Worm (Caenorhabditis elegans) whole organism, mixed stage, embryonic: ENCODE data around the gene tric-1B.1.

Source experiments
- M03D4.4 ChIP-seq: sonication (generic microtip); optimal IDR thresholded peaks from 2 replicates; lab custom pipeline; 2017; ENCODE audit warnings: mild to moderate bottlenecking, missing genetic modification characterization, missing compliant biosample characterization
- bed-3 ChIP-seq: fragments of 200-800 bp; sonication (Bioruptor generic); optimal IDR thresholded peaks from 3 replicates; lab custom pipeline; 2018; ENCODE audit warnings: mild to moderate bottlenecking, missing genetic modification characterization, moderate library complexity, missing compliant biosample characterization
- blmp-1 ChIP-seq: fragments of 150-350 bp; optimal IDR thresholded peaks from 2 replicates; lab custom pipeline; 2014; ENCODE audit warnings: missing biosample characterization, missing genetic modification characterization
- ceh-39 ChIP-seq: fragments of 150-350 bp; optimal IDR thresholded peaks from 2 replicates; lab custom pipeline; 2014; ENCODE audit warnings: missing biosample characterization, missing genetic modification characterization
- ceh-43 ChIP-seq: fragments of 200-800 bp; sonication (Bioruptor generic); optimal IDR thresholded peaks from 2 replicates; lab custom pipeline; 2018; ENCODE audit warnings: mild to moderate bottlenecking, missing genetic modification characterization, moderate library complexity, missing compliant biosample characterization
- ceh-83 ChIP-seq: fragments of 200-800 bp; sonication (Bioruptor generic); optimal IDR thresholded peaks from 2 replicates; lab custom pipeline; 2018; ENCODE audit warnings: mild to moderate bottlenecking, missing genetic modification characterization, missing compliant biosample characterization
- ces-1 ChIP-seq: fragments of 150-350 bp; optimal IDR thresholded peaks from 2 replicates; lab custom pipeline; 2014; ENCODE audit warnings: missing biosample characterization, missing genetic modification reagents, missing genetic modification characterization
- cnd-1 ChIP-seq: fragments of 200-800 bp; sonication (Bioruptor generic); optimal IDR thresholded peaks from 2 replicates; lab custom pipeline; 2018; ENCODE audit warnings: mild to moderate bottlenecking, missing genetic modification characterization, missing compliant biosample characterization
- drap-1 ChIP-seq: fragments of 200-800 bp; sonication (Bioruptor generic); optimal IDR thresholded peaks from 3 replicates; lab custom pipeline; 2018; ENCODE audit warnings: mild to moderate bottlenecking, missing genetic modification characterization, missing compliant biosample characterization
- elt-1 ChIP-seq: sonication (generic microtip); optimal IDR thresholded peaks from 2 replicates; lab custom pipeline; 2017; ENCODE audit warnings: missing genetic modification characterization, mild to moderate bottlenecking, missing compliant biosample characterization, antibody characterized with exemption, moderate library complexity, borderline replicate concordance; ENCODE audit not compliant: insufficient read depth
- elt-3 ChIP-seq: fragments of 150-350 bp; optimal IDR thresholded peaks from 2 replicates; lab custom pipeline; 2014; ENCODE audit warnings: missing biosample characterization, missing genetic modification characterization
- flh-1 ChIP-seq: fragments of 200-800 bp; sonication (Bioruptor generic); optimal IDR thresholded peaks from 2 replicates; lab custom pipeline; 2018; ENCODE audit warnings: mild to moderate bottlenecking, missing genetic modification characterization, moderate library complexity, missing compliant biosample characterization
- ham-2 ChIP-seq: fragments of 200-800 bp; sonication (Bioruptor generic); optimal IDR thresholded peaks from 2 replicates; lab custom pipeline; 2018; ENCODE audit warnings: mild to moderate bottlenecking, missing genetic modification characterization, missing compliant biosample characterization
- hlh-1 ChIP-seq: fragments of 150-350 bp; optimal IDR thresholded peaks from 2 replicates; lab custom pipeline; 2014; ENCODE audit warnings: missing biosample characterization, missing genetic modification reagents, missing genetic modification characterization
- lin-13 ChIP-seq: fragments of 150-350 bp; optimal IDR thresholded peaks from 2 replicates; lab custom pipeline; 2014; ENCODE audit warnings: missing biosample characterization, missing genetic modification characterization
- lin-32 ChIP-seq: fragments of 200-800 bp; sonication (Bioruptor generic); optimal IDR thresholded peaks from 2 replicates; lab custom pipeline; 2018; ENCODE audit warnings: mild to moderate bottlenecking, missing genetic modification characterization, missing compliant biosample characterization
- lsy-2 ChIP-seq: fragments of 150-350 bp; optimal IDR thresholded peaks from 2 replicates; lab custom pipeline; 2014; ENCODE audit warnings: missing biosample characterization, missing genetic modification characterization
- mab-5 ChIP-seq: fragments of 150-350 bp; optimal IDR thresholded peaks from 2 replicates; lab custom pipeline; 2014; ENCODE audit warnings: missing biosample characterization, missing genetic modification characterization
- mep-1 ChIP-seq: fragments of 150-350 bp; optimal IDR thresholded peaks from 2 replicates; lab custom pipeline; 2017; ENCODE audit warnings: missing biosample characterization, missing genetic modification reagents, missing genetic modification characterization, inconsistent platforms
- mls-2 ChIP-seq: sonication (generic microtip); optimal IDR thresholded peaks from 2 replicates; lab custom pipeline; 2016; ENCODE audit warnings: mild to moderate bottlenecking, missing genetic modification characterization, moderate library complexity, missing compliant biosample characterization
- nhr-12 ChIP-seq: fragments of 150-350 bp; optimal IDR thresholded peaks from 2 replicates; lab custom pipeline; 2014; ENCODE audit warnings: missing biosample characterization, missing genetic modification characterization
- nhr-2 ChIP-seq: fragments of 150-350 bp; optimal IDR thresholded peaks from 2 replicates; lab custom pipeline; 2014; ENCODE audit warnings: missing biosample characterization, missing genetic modification characterization
- nhr-237 ChIP-seq: fragments of 150-350 bp; optimal IDR thresholded peaks from 2 replicates; lab custom pipeline; 2014; ENCODE audit warnings: missing biosample characterization, missing genetic modification characterization
- nhr-28 ChIP-seq: fragments of 150-350 bp; optimal IDR thresholded peaks from 2 replicates; lab custom pipeline; 2014; ENCODE audit warnings: missing biosample characterization, missing genetic modification characterization
- nhr-76 ChIP-seq: sonication (generic microtip); optimal IDR thresholded peaks from 2 replicates; lab custom pipeline; 2017; ENCODE audit warnings: missing biosample characterization, missing genetic modification characterization
- pha-4 ChIP-seq: fragments of 150-350 bp; optimal IDR thresholded peaks from 2 replicates; lab custom pipeline; 2018; ENCODE audit warnings: missing biosample characterization, missing genetic modification reagents, missing genetic modification characterization
- sem-2 ChIP-seq: fragments of 200-800 bp; sonication (Bioruptor generic); optimal IDR thresholded peaks from 2 replicates; lab custom pipeline; 2018; ENCODE audit warnings: mild to moderate bottlenecking, missing genetic modification characterization, missing compliant biosample characterization
- snpc-4 ChIP-seq: fragments of 150-350 bp; optimal IDR thresholded peaks from 2 replicates; lab custom pipeline; 2014; ENCODE audit warnings: missing biosample characterization, missing genetic modification characterization
- sptf-1 ChIP-seq: sonication (generic microtip); optimal IDR thresholded peaks from 2 replicates; lab custom pipeline; 2017; ENCODE audit warnings: mild to moderate bottlenecking, missing genetic modification characterization, moderate library complexity, missing compliant biosample characterization
- tbx-8 ChIP-seq: fragments of 200-800 bp; sonication (Bioruptor generic); optimal IDR thresholded peaks from 2 replicates; lab custom pipeline; 2018; ENCODE audit warnings: mild to moderate bottlenecking, missing genetic modification characterization, moderate library complexity, missing compliant biosample characterization
- unc-120 ChIP-seq: sonication (generic microtip); optimal IDR thresholded peaks from 2 replicates; lab custom pipeline; 2017; ENCODE audit warnings: missing genetic modification characterization, missing compliant biosample characterization; ENCODE audit not compliant: poor library complexity, severe bottlenecking
- unc-39 ChIP-seq: fragments of 150-350 bp; optimal IDR thresholded peaks from 2 replicates; lab custom pipeline; 2014; ENCODE audit warnings: missing biosample characterization, missing genetic modification characterization
- unc-62 ChIP-seq: fragments of 150-350 bp; optimal IDR thresholded peaks from 2 replicates; lab custom pipeline; 2014; ENCODE audit warnings: missing biosample characterization, missing genetic modification reagents, missing genetic modification characterization
- zip-8 ChIP-seq: fragments of 150-350 bp; optimal IDR thresholded peaks from 2 replicates; lab custom pipeline; 2014; ENCODE audit warnings: missing biosample characterization, missing genetic modification characterization
- ztf-11 ChIP-seq: fragments of 150-350 bp; optimal IDR thresholded peaks from 2 replicates; lab custom pipeline; 2014; ENCODE audit warnings: missing biosample characterization, missing genetic modification characterization

The tric-1B.1 gene

DNA sequence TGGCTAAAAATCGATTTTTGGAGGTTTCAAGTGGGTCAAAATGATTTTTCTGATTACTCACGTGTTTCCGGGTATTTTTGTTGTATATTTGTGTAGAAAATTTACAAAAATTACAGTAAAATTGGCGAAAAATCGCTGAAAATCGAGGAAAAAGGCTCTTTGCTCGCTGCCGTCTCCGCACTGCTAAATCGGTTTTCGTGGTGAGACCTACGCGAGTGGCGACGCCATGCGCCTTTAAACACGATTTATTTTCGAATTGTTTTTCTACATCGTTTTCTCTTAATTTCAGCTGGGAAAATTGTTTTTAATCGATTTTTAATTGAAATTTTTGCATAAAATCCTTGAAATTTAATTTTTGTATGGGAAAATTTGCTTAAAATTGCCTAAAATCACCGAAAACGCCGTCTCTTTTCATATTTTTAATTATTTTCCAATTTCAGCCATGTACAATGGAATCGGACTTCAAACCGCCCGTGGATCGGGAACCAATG, 41.1 kb downstream of the tric-1B.1 start, which contains the start of the genes pqn-87 and rsr-2:
Gene pqn-87 (minus strand): TSS at position 171 of the 491 bp plus-strand sequence.
Gene rsr-2 (plus strand): TSS at position 441 of the 491 bp plus-strand sequence.
- TF ChIP-seq ces-1 (GFP tag; lab: Kevin White, UChicago) (peak; percentile 24), zip-8 (tag; lab: Kevin White, UChicago) (no peak), nhr-12 (tag; lab: Kevin White, UChicago) (no peak), lsy-2 (tag; lab: Kevin White, UChicago) (peak; percentile 54), mls-2 (tag; lab: Kevin White, UChicago) (peak; percentile 21), sptf-1 (tag; lab: Kevin White, UChicago) (peak; percentile 9), mep-1 (tag; lab: Kevin White, UChicago) (peak; percentile 27), ham-2 (GFP tag; lab: Kevin White, UChicago) (peak; percentile 15)

DNA sequence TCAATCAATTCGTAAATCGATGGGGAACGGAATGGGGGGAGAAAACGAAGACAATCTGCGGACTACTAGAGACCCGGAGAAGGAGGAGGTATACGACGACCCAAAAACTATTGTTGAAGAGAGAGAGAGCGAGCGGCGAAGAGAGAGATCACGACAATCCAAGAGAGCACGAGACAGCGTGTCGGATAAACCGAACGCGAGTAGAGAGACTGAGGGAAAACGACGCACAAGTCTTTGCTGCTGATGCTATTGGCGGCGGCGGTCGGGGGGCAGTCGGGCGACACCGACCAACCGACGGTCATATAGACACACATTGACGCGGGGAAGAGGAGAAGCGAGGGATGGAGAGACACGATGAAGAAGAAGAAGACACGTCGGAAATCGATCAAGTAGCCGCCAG, 43.5 kb downstream of the tric-1B.1 start:
- TF ChIP-seq mls-2 (tag; lab: Kevin White, UChicago) = peak; percentile 58
- no peak for TF ChIP-seq mep-1 (tag; lab: Kevin White, UChicago)
- TF ChIP-seq M03D4.4 (tag; lab: Kevin White, UChicago) = peak; percentile 52
- TF ChIP-seq nhr-76 = no peak
- TF ChIP-seq drap-1 (GFP tag; lab: Kevin White, UChicago) = peak; percentile 72
- peak; percentile 79 for TF ChIP-seq cnd-1 (tag; lab: Kevin White, UChicago)
- TF ChIP-seq lin-13 (tag; lab: Kevin White, UChicago) = peak; percentile 51
- TF ChIP-seq tbx-8 (GFP tag; lab: Kevin White, UChicago) = no peak
- TF ChIP-seq mab-5 (tag; lab: Kevin White, UChicago) = no peak
- peak; percentile 39 for TF ChIP-seq pha-4
- no peak for TF ChIP-seq snpc-4 (tag; lab: Kevin White, UChicago)
- TF ChIP-seq elt-3 (tag; lab: Kevin White, UChicago) = no peak
- TF ChIP-seq unc-120 (tag; lab: Kevin White, UChicago) = peak; percentile 76
- TF ChIP-seq flh-1 (GFP tag; lab: Kevin White, UChicago) = no peak
- TF ChIP-seq sptf-1 (tag; lab: Kevin White, UChicago) = peak; percentile 49
- TF ChIP-seq ham-2 (GFP tag; lab: Kevin White, UChicago) = peak; percentile 90
- TF ChIP-seq nhr-28 (tag; lab: Kevin White, UChicago) = no peak
- no peak for TF ChIP-seq zip-8 (tag; lab: Kevin White, UChicago)
- no peak for TF ChIP-seq nhr-12 (tag; lab: Kevin White, UChicago)
- TF ChIP-seq ceh-83 (GFP tag; lab: Kevin White, UChicago) = peak; percentile 52
- TF ChIP-seq unc-62 (GFP tag; lab: Kevin White, UChicago) = peak; percentile 75
- TF ChIP-seq sem-2 (GFP tag; lab: Kevin White, UChicago) = no peak
- TF ChIP-seq ceh-39 (tag; lab: Kevin White, UChicago) = no peak
- TF ChIP-seq lin-32 = no peak
- peak; percentile 26 for TF ChIP-seq hlh-1 (tag; lab: Kevin White, UChicago)
- TF ChIP-seq nhr-2 (tag; lab: Kevin White, UChicago) = peak; percentile 95
- peak; percentile 52 for TF ChIP-seq ztf-11
- TF ChIP-seq nhr-237 (tag; lab: Kevin White, UChicago) = peak; percentile 54
- TF ChIP-seq ceh-43 (GFP tag; lab: Kevin White, UChicago) = no peak
- no peak for TF ChIP-seq unc-39
- TF ChIP-seq blmp-1 (tag; lab: Kevin White, UChicago) = no peak
- TF ChIP-seq bed-3 (GFP tag; lab: Kevin White, UChicago) = no peak
- peak; percentile 9 for TF ChIP-seq elt-1 (tag; lab: Kevin White, UChicago)
- peak; percentile 68 for TF ChIP-seq lsy-2 (tag; lab: Kevin White, UChicago)
- peak; percentile 60 for TF ChIP-seq ces-1 (GFP tag; lab: Kevin White, UChicago)

DNA sequence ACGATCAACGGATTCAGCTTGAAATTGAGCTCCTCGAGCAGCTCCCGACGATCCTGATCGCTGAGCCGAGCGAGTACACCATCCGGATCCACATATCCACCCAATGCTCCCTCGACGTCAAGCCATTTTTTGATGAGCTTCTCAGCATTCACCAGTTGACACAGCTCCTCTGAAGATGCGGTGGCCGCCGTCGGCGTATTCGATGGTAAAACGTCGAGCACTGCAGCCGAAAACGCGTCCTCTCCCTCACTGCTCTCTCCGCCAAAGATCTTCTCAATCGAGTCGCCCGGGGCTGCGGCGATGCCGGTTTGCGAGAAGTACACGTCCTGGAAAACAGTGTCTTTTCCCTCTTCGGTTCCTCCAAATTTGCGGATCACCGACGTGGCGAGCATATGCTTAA, 51.5 kb downstream of the tric-1B.1 start:
- no peak for TF ChIP-seq mab-5 (tag; lab: Kevin White, UChicago)
- no peak for TF ChIP-seq unc-62 (GFP tag; lab: Kevin White, UChicago)
- no peak for TF ChIP-seq hlh-1 (tag; lab: Kevin White, UChicago)
- TF ChIP-seq snpc-4 (tag; lab: Kevin White, UChicago) = no peak
